Fruit fly (Drosophila melanogaster) S2 (cell line): Measurements from ENCODE around the gene Mvd.

Experiments
- CG8478 ChIP-seq: fragments of >200 bp; optimal IDR thresholded peaks from 2 replicates; lab custom pipeline; 2018
- CTCF ChIP-seq, 2 experiments: fragments of >200 bp; optimal IDR thresholded peaks; 2 replicates each; lab custom pipeline; 2018

DNA sequence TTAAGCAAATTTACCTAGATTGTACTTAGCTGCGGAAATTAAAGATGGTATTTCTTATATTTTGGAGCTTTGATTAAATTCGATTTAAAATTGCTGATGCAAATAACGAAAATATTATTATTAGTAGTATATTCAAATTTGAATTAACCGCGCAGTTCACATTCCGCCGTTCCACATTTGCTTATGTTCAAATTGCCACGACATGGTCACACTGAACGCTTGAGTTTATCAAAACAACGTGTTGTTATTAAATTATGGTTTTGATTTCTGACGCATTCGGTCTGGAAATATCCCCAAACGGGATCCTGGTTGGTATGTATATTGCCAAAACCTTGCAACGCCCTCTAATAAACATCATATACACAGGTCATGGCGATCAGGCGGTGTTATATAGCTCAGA lies 20.5 kb downstream of the Mvd start, which contains the start of gene CG33172:
- TF ChIP-seq CG8478 (lab: Kevin White, UChicago), result no peak
- TF ChIP-seq CTCF (optimal IDR thresholded peaks at IDR 0.05; lab: Kevin White, UChicago), result no peak
